Fruit fly (Drosophila melanogaster) S2 (cell line): ENCODE measurements around the gene CG33796.

ENCODE experiments used
- CG8478 ChIP-seq: fragments of >200 bp; optimal IDR thresholded peaks from 2 replicates; lab custom pipeline; 2018
- CTCF ChIP-seq, 2 experiments: fragments of >200 bp; optimal IDR thresholded peaks; 2 replicates each; lab custom pipeline; 2018

DNA sequence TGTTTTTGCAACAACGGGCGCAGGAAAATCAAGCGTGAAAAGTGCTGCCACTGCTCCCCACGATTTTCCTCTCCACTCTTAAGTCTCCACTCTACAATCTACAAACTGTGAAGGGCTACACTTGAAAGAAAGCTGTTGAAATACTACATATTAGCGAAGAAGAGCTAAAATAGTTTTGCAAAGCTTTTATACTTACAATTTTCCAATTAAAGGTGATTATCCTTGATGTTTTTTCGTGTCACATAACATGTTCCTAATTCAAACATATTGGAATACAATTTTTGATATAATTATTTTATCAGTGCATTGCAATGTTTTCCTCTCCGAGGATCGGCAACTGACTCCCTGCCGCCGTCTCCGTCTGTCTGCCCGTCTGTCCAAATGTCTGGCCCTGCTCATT, 48.0 kb upstream of the CG33796 start:
- TF ChIP-seq CG8478 (lab: Kevin White, UChicago) (no peak), CTCF (optimal IDR thresholded peaks at IDR 0.05; lab: Kevin White, UChicago) (no peak)
